Fruit fly (Drosophila melanogaster): ENCODE data around the gene tws.

Gene tws

DNA sequence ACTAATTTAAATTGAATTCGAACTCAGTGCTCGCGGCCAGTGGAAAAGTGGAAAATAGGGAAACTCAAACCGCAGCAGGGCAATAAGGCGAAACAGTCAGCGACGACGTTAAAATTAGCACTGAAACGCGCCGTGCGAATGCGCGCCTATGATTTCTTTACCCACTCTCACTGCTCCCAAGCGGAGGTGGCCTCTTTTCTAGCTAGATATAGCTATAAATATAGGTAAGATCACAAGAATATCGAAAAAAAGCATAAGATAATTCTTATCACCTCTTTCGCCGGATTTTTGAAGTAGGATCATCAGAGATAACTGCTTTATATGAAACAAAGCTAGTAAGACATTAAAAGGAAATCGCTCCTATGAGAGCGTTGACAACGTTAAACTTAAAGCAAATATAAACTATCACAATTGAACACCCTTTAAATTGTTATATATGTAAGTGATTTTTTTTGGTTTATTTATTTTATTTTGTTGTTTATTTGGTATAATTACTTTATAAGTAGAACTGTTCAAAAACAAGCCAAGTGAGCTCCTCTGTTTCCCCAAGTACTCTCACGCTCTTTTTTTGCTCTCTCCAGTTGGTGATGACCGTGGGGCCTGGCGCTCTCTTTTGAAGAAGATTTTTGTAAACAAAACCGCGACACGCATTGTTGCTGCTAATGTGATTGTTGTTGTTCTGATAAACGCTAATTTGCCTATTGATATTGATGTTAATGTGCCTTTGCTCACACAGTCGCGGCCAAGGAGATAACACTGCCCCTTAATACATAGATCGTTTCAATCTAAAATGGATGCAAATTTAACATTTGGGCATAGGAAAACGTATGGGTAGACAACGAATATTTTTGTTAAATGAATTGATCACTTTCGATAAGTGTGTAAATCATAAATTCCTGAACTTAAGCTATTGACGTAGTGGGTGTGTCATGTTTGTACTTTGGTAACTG lies at the start of gene tws:
tws (minus strand) TSS at position 124 of the 950 bp plus-strand sequence.
- TF ChIP-seq CTCF (optimal IDR thresholded peaks at IDR 0.05) (no peak), CG8478 (optimal IDR thresholded peaks at IDR 0.05) (no peak)

DNA sequence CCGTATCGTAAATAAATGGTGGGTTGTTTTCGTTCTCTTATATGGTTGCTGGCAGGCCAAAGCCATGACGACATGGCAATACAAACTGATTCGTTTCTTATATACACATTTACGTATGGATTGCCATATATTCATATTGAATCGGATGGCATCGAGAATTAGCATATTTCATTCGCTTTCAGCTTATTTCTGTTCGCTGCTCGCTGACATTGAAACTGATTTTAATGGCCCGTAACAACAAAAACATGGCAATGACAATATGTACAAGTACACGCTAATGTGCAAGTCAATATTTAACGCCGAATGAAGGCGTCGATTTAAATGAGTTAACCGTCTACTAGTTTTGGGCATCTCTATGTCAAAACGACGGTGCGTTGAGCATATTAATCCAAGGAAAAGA lies 46.4 kb upstream of the tws start:
- TF ChIP-seq CG8478 (optimal IDR thresholded peaks at IDR 0.05) = no peak
- TF ChIP-seq CTCF (optimal IDR thresholded peaks at IDR 0.05) = no peak

DNA sequence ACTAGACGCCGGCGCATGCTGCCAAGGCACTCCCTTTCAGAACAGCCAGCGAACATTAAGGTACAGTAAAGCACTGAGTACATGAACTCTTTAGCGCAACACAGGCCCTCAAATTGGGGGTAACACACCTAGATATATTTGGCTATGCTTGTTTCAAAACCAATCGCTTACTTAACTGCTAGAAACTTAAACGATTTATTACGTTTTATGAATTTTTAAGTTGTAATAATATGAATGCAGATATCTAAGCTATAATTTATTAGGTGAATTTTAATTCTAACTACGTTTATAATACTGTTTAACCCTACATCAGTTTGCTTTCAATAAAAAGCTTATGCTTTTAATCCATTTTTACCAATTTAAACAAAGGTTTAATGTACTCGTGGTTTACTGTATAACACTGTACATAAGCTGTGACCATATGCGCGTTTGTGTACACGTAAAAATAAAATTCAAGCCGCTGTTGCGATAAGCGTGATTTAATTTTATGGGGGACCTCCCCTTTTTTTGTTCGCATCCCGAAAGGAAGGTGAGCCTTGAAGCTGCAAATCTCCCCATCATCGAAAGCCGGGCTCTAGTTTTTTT lies 37.4 kb upstream of the tws start:
- no peak for TF ChIP-seq CG8478 (optimal IDR thresholded peaks at IDR 0.05)
- no peak for TF ChIP-seq CTCF (optimal IDR thresholded peaks at IDR 0.05)

DNA sequence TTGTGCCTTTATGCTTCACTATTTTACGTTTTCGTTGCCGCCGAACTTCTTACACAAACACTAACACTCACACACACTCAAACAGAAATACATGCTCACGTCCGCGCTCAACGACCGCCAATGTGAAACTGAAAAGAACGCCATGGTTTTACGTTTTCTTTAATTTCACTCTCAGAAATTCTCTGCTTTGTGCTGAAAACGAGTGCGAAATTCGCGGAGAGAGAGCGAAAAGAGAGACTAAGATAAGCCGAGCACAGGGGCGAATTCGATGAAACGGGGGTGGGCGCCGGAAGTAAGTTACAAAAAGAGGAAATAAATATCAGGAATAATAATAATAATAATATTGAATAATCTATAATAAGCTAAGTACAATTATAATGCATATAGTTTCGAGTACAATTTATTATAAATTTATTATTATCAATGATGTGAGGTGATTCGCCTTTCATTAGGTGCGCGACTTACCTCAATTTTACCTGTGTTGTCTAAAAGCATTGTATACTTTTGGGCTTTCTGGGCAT lies 30.8 kb upstream of the tws start, which contains the start of gene Best1:
Best1 (minus strand) TSS at position 132 of the 521 bp plus-strand sequence.
- no peak for TF ChIP-seq CTCF (optimal IDR thresholded peaks at IDR 0.05)
- no peak for TF ChIP-seq CG8478 (optimal IDR thresholded peaks at IDR 0.05)

DNA sequence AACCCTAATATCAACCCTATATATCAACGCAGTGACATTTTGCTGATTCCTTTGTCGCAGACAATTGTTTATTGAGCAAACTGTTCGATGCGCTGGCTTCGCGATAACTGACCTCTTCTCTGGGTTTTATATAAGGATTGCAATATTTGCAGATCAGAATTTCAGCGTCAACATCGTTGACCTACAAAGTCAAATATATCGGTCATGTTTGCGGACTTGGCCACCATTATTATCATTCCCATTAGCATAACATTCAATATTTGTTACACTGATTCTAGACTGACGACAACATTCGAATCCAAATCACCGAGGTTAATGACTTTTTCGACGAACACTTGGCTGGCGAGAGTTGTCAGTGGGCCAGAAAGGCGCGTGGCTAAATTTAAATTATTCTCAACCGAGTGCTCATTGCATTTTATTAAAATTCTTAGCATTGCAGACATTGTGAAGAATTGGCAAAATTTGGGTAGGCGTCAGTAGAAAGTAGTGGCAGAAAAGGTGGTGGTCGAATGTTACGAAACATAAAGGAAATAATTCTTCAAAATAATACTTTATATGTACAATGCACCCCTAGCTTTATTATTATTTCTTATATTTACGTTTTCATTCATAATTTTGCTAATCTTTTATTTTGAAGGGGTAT lies 29.7 kb upstream of the tws start:
- TF ChIP-seq CTCF (optimal IDR thresholded peaks at IDR 0.05) (no peak), CG8478 (optimal IDR thresholded peaks at IDR 0.05) (no peak)

DNA sequence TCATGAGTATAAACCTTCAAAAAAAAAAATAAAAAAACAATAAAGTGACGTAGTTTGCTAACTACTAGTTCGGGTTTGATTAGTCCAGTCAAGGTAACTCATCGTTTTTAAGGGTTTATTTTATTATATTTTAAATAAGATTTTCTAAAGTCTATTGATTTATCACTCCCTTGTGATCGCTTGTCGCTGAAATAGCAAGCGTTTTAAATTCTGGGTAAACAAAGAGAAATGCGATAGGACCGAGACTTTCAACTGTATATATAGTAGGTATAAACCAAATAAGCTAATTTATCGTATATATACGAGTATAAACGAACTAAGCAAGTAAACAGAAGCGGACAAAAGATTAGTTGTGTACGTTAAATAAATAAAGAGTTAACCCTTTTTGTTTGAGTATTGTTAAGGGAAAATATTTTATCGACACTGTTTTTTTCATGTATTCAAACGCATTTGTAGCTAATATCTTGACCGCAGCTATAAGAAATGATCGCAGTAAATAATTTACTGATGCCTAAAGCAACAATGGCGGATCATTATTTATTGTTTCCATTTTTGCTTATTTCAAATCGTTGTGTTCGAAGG lies 29.0 kb upstream of the tws start:
- TF ChIP-seq CG8478 (optimal IDR thresholded peaks at IDR 0.05) (no peak), CTCF (optimal IDR thresholded peaks at IDR 0.05) (no peak)

DNA sequence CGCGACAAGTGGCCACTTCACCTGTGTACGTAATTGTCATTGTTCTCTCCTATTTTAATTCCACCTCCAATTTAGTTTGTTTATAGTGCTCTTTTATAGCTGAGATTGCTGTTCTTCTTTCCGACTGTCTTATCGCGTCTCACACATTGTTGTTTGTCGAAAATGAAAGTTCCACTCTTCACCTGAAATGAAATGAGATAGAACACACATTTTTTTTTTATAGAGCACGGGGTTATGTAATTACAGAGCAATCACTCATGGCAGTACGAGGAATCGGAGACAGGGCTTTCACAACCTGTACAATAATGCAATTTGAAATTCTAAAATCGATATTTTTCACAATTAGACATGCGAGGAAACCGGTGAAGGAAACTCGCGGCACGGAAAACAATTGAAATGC lies 27.7 kb upstream of the tws start:
- TF ChIP-seq CTCF (optimal IDR thresholded peaks at IDR 0.05) (no peak), CG8478 (optimal IDR thresholded peaks at IDR 0.05) (no peak)

DNA sequence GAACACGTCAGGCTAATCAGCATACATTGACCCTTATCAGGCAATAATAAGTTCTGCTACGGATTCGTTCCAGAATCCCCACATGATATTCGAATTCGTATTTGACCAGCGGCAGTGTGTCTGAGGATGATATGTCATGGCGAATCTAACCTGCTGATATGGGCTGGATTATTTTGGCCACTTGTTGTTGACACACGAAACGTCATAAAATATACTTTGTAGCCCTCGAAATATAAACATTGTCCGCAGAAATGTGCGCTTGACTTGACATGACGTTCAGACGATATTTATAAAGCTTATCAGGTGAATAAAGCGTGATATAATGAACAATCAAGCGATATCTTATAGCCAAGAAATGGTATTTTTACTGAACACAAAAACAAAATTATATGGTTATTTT lies 26.8 kb upstream of the tws start:
- TF ChIP-seq CTCF (optimal IDR thresholded peaks at IDR 0.05) = no peak
- TF ChIP-seq CG8478 (optimal IDR thresholded peaks at IDR 0.05) = no peak

DNA sequence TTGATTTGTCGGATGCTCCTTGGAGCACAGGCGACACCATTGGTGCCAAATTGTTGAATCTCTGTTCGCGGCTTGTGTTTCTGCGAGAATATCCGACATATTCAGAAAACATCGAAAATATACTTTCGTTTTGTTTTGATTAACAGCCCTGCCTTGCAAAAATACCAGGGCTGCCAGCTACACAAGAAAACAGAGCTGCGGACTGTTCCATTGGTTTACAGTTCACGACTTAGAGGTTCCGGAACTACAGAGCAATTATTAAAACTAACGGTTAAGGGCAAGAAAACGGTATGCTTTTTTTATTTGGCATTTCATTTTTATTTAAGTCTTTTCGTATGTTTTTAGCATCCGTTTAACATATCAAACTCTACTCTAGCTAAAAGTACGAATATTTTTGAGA lies 21.6 kb upstream of the tws start, which contains the start of gene CG6254:
CG6254 (minus strand) TSS at position 169 of the 400 bp plus-strand sequence.
- no peak for TF ChIP-seq CG8478 (optimal IDR thresholded peaks at IDR 0.05)
- peak; percentile 7 to 20 for TF ChIP-seq CTCF (optimal IDR thresholded peaks at IDR 0.05)

DNA sequence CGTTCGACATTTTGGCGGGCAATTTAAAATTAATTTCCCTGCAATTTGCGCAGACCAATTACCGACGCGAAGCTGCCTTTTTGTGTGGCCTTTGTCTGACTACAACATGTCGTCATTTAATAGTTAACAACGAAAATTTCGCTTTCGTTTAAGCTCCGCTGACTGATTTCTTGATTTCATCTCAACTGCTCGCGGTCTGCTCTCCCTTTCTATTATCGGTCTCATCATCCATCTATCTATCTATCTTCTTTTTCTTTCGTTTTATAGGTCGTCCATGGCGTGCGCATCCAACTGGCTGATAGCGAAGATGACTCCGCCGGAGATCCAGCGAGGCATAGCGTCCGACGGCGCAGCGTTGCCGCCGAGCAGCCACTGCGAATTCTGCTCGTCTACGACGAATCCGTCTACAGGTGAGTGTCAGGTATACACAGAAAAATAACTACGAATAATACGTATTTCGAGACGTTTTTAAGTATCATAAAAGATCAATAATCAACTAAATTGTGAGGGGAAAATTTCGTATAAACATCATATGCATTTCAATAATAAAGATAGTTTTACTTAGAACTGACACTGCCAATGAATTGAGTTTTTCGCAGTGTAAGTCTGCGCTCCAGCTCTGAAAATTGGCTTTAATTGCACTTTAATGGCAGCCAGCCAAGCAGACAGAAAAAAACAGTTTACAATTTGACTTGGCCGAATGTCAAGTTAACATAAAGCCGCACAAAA lies 14.5 kb upstream of the tws start:
- TF ChIP-seq CTCF (optimal IDR thresholded peaks at IDR 0.05) (no peak), CG8478 (optimal IDR thresholded peaks at IDR 0.05) (no peak)

DNA sequence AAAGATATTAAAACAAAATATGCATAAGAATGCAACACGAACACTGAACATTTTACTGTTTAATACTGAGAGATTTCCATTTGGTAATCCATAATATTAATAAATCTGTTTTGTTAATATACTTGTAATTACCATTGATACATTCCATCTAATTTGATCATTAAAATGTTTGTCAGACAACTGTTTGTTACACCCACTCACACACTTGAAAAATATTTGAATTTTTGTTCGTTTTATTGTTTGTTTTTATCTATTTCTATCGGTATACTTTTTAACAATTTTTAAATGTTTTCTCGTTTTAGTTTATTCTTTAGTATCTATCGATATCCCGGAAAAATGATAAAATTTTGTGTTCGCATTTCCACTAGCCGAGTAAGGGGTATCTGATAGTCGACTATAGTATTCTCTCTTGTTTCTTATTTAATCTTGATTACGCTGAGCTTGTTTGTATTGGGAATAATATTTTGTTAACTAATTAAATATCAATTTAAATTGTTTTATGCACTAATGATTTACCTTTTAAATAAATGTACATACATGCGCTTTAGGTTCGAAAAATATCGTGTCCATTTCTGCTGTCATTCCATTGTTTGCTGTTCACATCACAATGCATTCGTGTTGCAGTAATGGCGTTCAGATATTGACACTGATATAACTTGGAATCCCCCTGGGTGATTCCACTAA lies 12.4 kb upstream of the tws start, which contains the start of gene CG34303:
CG34303 (minus strand) TSS at position 51 of the 684 bp plus-strand sequence.
- TF ChIP-seq CTCF (optimal IDR thresholded peaks at IDR 0.05) (no peak), CG8478 (optimal IDR thresholded peaks at IDR 0.05) (no peak)

DNA sequence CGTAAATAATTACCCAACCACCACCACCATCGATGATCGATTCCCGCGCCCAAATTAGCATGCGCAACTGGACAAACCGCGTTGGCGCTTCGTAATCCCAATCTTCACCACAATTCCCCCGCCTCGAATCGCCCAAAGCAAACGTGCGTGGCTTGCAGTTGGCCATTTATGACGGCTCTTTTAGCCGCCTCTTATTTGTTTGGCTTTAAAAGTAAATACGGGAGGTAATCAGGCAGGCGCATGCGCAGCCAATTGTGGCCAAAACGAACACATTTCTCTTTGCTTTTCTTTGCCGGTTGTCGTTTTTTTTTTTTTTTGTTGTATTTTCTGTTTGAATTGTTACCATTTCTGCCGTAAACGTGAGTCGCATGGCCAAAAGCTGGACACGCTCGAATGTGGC lies 11.0 kb upstream of the tws start:
- TF ChIP-seq CTCF (optimal IDR thresholded peaks at IDR 0.05) = no peak
- TF ChIP-seq CG8478 (optimal IDR thresholded peaks at IDR 0.05) = no peak

DNA sequence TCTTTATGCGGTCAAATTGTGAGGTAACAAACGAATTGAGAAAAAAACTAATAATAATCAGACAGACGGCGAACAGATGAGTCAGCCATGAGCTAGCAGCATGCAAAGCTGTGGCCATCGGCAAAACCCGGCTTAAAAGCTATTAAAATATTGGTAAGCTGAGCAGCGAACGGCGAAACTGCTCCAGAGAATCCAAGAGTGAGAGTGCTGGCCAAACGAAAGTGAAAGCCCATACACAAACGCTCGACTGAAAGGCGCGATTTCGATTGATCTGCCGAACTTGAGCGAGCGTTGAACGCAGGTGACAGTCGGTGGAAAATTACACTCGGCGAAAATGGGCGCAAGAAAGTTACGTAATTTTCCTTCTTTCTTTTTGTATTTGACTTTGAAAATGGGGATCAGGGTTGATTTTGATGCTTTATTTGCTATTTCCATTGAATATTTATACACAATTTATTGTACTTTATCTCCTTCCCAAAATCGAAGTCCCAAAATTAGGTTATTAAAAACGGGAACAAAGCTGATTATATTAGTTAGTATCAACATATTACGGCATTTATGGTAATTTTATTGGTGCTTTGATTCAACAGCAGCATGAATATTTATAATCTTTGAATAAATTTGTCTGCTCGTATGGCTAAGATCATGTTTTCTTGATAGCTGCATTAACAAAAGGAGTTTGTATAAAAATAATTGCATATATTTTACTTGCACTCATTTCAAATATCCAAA lies 10.3 kb upstream of the tws start:
- TF ChIP-seq CTCF (optimal IDR thresholded peaks at IDR 0.05) (no peak), CG8478 (optimal IDR thresholded peaks at IDR 0.05) (no peak)
